Fruit fly (Drosophila melanogaster): ENCODE results near the gene Ufl1.

Gene Ufl1

DNA sequence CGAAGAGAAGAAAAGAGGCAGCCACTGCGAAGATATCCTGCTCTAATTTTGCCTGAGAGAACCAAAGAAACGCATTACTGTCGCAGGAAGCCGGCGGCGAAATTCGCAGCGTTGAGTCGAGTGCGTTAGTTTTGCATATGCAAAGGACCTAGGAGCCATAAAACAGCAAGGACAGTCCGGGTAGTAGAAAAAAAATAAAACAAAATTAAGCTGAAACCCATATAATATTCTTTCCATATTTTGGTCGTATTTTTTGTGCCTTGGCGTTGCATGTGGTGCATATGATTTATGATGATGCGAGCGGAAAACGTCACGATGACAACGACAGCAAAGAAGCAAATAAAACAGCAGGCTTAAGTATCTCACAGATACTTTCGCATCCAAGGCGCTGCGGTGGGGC is 40.5 kb downstream of the Ufl1 start:
- TF ChIP-seq noc (tag; optimal IDR thresholded peaks at IDR 0.05), result no peak

DNA sequence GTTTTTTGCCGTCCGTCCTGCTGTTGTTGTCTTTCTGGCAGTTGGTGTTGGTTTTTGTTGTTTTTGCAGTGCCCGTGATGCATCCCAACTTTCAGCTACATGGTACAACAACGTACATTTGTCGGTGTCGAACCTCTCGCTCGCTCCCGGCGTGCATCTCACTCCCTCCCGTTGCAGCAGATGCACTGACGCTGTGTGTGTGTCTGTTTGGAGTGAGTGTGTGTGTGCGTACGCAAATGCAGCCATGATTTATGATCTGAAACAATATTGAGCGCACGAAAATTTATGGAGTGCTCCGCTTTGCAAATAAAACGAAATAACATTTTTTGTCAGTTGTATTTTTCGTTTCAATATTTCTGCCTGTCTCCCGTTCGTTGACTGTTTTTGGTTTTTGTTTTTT is 42.7 kb downstream of the Ufl1 start:
- TF ChIP-seq noc (tag; optimal IDR thresholded peaks at IDR 0.05), result no peak

DNA sequence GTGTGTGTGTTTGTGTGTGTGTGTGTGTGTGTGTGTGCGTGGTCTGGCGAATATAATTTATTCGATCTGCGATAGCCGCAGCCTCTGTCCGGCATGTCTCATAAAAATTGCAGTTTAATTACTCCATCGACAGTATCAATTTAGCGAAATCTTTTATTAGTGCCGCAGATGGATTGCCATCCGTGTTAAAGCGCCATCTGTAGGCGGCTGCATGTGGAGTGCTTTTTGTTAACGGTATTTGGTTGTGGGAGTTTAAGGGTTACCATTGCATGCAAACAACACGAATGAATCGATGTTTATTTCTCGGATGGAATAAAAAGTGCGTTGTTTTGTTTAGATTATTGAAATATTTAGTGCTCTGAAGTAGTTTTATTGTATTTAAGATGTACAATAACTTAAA is 44.8 kb downstream of the Ufl1 start:
- TF ChIP-seq noc (tag; optimal IDR thresholded peaks at IDR 0.05), result no peak

DNA sequence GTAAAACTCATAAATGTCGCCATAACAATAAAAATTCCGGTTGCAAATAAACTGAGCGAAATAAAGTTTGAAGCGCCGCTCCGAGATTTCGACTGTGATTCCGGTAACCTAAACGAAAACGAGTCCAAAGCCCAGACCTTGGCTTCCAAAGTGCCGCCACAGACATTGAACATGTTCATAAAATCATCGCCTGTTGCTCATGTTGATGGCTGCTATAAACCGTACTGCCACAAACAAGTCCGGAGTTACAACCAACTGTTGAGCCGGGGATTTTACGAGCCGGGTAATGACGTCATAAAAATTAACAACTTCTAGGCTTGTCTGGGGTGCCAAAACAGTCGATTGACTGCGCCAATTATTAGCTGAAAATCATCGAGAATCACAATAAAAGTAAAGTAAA is 45.7 kb downstream of the Ufl1 start:
- TF ChIP-seq noc (tag; optimal IDR thresholded peaks at IDR 0.05), result no peak

DNA sequence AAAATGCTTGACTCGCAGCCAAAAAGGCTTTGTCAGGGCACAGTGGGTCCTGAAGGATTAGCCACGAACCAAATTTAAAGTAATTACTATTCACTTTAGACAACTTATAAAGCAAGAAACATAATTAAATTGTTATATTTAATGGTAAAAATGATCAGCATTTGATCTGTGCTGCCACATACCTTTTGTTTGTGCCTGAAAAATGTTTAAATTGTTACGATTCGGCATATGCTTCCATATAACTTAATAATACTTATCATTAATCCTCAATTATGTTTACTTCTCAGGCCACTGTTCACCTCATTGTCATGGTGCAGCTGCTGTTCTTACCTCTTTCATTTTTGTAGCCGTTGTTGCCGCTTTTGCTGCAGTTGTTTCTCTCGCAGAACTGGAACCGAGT is 49.0 kb downstream of the Ufl1 start:
- no peak for TF ChIP-seq noc (tag; optimal IDR thresholded peaks at IDR 0.05)

DNA sequence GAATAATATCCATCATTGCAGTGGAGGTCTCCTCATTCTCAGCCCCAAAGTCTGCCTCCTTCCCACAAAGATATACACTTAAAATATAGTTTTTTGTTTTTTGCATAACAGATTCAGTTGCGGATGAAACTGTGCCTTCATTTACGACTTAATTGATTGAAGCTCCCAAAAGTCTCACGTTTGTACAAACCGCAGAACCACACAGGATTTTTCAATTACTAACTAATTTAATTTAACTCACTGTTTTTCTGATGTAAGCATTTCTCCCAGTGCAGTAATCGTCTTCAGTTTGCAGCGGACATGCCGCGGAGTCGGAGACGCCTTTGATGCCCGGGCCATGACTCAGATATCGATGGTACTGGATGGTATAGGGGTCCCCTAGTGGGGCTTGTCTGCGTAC is 49.7 kb downstream of the Ufl1 start:
- TF ChIP-seq noc (tag; optimal IDR thresholded peaks at IDR 0.05), result no peak
